Fruit fly (Drosophila melanogaster): ENCODE measurements around the gene tho2.
A peak's percentile ranks its signal among the peaks of the same experiment; 100 is the strongest.

tho2 gene

dm6 chr2L:2131449-2132109, 13.4 kb downstream of the tho2 start:
- no peak for TF ChIP-seq CTCF (optimal IDR thresholded peaks at IDR 0.05)
- TF ChIP-seq CG8478 (optimal IDR thresholded peaks at IDR 0.05) = no peak

- TF ChIP-seq CTCF (optimal IDR thresholded peaks at IDR 0.05) (peak; percentile 68 to 70), CG8478 (optimal IDR thresholded peaks at IDR 0.05) (no peak)
Measured at dm6 chr2L:2130157-2130987, 14.6 kb downstream of the tho2 start, which contains the start of gene Glyp. Glyp (plus strand) TSS chr2L:2130813.

dm6 chr2L:2129137-2129536, 15.8 kb downstream of the tho2 start, which contains the start of gene CG4259:
CG4259 (minus strand) TSS chr2L:2129237.
- TF ChIP-seq CTCF (optimal IDR thresholded peaks at IDR 0.05) (no peak), CG8478 (optimal IDR thresholded peaks at IDR 0.05) (no peak)

dm6 chr2L:2110350-2110888, 34.6 kb downstream of the tho2 start:
- TF ChIP-seq CTCF (optimal IDR thresholded peaks at IDR 0.05) (peak; percentile 44 to 56), CG8478 (optimal IDR thresholded peaks at IDR 0.05) (no peak)

- TF ChIP-seq CTCF (optimal IDR thresholded peaks at IDR 0.05) (no peak), CG8478 (optimal IDR thresholded peaks at IDR 0.05) (no peak)
Measured at dm6 chr2L:2109746-2110145, 35.2 kb downstream of the tho2 start, which contains the start of gene dpr3. dpr3 (minus strand) TSS chr2L:2109878.

- TF ChIP-seq CG8478 (optimal IDR thresholded peaks at IDR 0.05) = no peak
- no peak for TF ChIP-seq CTCF (optimal IDR thresholded peaks at IDR 0.05)
Measured at dm6 chr2L:2090235-2090634, 54.8 kb downstream of the tho2 start.
